Worm (Caenorhabditis elegans): Measurements from ENCODE around the gene T01B4.3.

Gene T01B4.3

DNA sequence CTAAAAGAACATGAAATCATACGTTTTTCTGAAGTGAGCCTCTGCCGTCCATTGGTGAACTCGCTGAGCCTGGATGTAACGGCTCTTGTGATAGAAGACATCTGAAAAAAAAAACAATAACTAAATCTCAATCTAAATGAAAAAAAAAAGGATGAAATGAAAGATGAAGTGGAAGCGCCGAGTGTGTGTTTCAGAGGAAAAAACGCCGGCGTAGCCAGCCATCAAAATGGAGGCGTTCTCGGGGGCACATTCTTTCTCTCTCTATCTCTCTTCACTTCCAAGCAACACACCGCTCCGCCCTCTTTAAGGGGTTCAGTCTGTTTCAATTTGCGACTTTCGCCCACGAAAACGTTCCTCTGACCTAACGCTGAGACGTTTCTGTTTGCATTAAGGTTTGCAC is at the start of gene T01B4.3:
Gene T01B4.3 (minus strand): TSS at position 101 of the 400 bp plus-strand sequence.
- TF ChIP-seq Y105C5A.15 (GFP tag; IDR thresholded peaks at IDR 0.05) (no peak), lin-15B (tag; optimal IDR thresholded peaks at IDR 0.05) (no peak), zip-11 (GFP tag; IDR thresholded peaks at IDR 0.05) (no peak), dve-1 (tag; optimal IDR thresholded peaks at IDR 0.05; ENCODE audit: insufficient read depth) (no peak), gei-8 (GFP tag; optimal IDR thresholded peaks at IDR 0.05) (no peak), Y5F2A.4 (GFP tag; optimal IDR thresholded peaks at IDR 0.05) (no peak)

DNA sequence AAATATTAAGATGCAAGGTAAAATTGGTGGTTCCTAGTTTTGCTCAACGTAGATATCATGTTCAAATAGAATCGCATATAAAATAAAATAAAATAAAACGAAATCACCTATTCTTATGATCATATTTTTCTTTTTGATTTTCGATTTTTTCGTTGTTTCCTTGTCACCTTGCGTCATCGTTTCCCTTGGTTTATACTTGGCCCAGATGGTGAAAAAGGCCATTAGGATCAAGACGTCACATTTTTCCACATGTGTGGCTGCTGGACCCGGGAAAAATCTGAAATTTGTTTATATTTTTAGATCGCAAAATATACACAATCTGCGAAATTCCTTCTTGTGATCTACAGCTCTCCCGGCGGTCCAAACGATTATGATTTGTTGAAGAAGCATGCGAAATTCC is 49.5 kb upstream of the T01B4.3 start, which contains the start of gene ace-1:
Gene ace-1 (plus strand): TSS at position 301 of the 400 bp plus-strand sequence.
- peak; percentile 17 for TF ChIP-seq fkh-10 (GFP tag; optimal IDR thresholded peaks at IDR 0.05)
- TF ChIP-seq duxl-1 (tag; optimal IDR thresholded peaks at IDR 0.05; ENCODE audit: poor library complexity), result no peak

DNA sequence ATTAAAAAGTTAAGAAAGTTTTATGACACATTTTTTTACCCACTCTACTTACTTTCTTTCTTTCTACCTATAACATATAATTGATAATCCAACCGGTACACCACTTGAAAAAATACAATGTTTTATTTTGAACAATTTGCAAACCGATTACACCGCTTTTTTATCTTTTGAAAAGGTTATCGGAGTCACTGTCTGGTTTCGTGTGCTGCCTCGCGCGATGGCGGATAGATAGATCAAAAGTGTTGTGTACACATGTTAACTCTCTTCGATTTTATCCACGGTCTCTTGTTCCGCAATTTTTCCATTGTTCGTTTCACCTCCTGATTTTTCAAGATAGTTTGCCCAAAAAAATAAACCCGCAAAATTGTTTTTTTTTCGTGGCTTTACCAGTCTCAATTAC is 49.0 kb upstream of the T01B4.3 start:
- no peak for TF ChIP-seq F44E2.7 (GFP tag; IDR thresholded peaks at IDR 0.05)
- no peak for TF ChIP-seq rbr-2 (tag; optimal IDR thresholded peaks at IDR 0.05)
- TF ChIP-seq mdt-29 (GFP tag; IDR thresholded peaks at IDR 0.05), result no peak
- TF ChIP-seq lin-15B (tag; optimal IDR thresholded peaks at IDR 0.05), result no peak
- no peak for TF ChIP-seq spr-1 (tag; optimal IDR thresholded peaks at IDR 0.05)
- TF ChIP-seq lin-1 (GFP tag; IDR thresholded peaks at IDR 0.05), result no peak
- no peak for TF ChIP-seq mdl-1 (tag; optimal IDR thresholded peaks at IDR 0.05)
- no peak for TF ChIP-seq duxl-1 (tag; optimal IDR thresholded peaks at IDR 0.05; ENCODE audit: poor library complexity)
- no peak for TF ChIP-seq madf-9 (GFP tag; conservative IDR thresholded peaks at IDR 0.05)
- no peak for TF ChIP-seq R02D3.7 (tag; optimal IDR thresholded peaks at IDR 0.05)
- TF ChIP-seq nhr-41 (GFP tag; IDR thresholded peaks at IDR 0.05), result no peak
- TF ChIP-seq ceh-28 (tag; optimal IDR thresholded peaks at IDR 0.05), result no peak
- no peak for TF ChIP-seq ces-1 (GFP tag; optimal IDR thresholded peaks at IDR 0.05)
- TF ChIP-seq F37D6.2 (tag; optimal IDR thresholded peaks at IDR 0.05), result no peak
- no peak for TF ChIP-seq Y5F2A.4 (GFP tag; optimal IDR thresholded peaks at IDR 0.05)
- no peak for TF ChIP-seq lin-38 (GFP tag; IDR thresholded peaks at IDR 0.05)
- TF ChIP-seq hlh-30 (tag; optimal IDR thresholded peaks at IDR 0.05; ENCODE audit: insufficient read depth), result no peak
- TF ChIP-seq dmd-9 (GFP tag; IDR thresholded peaks at IDR 0.05), result no peak
- TF ChIP-seq daf-19 (GFP tag; conservative IDR thresholded peaks at IDR 0.05), result no peak
- no peak for TF ChIP-seq snpc-1.2 (GFP tag; IDR thresholded peaks at IDR 0.05)

DNA sequence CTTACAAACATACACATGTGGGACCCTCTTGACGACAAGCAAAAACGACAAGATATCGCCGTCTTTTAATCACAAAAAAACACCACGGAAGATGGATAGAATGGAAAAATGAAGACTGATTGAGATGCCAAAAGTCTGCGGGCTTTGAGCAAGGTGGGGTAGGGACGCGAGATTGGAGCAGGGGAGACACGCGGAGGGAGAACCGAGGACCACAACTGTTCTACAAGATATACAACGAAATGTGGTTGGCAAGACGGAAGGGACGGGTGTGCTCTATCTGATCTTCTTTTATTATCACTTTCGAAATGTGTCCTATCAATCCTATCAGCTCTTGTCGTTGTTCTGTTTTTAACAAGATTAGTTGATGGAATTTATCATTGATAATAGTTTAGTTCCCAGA is 46.1 kb upstream of the T01B4.3 start:
- peak in 1 of 2 experiments; percentile 84 for TF ChIP-seq daf-16 (GFP tag; optimal IDR thresholded peaks at IDR 0.05)
- no peak for TF ChIP-seq daf-16 (tag; optimal IDR thresholded peaks at IDR 0.05)
- no peak for TF ChIP-seq ZK337.2 (GFP tag; IDR thresholded peaks at IDR 0.05)
- peak; percentile 75 for TF ChIP-seq fkh-10 (GFP tag; optimal IDR thresholded peaks at IDR 0.05)
- TF ChIP-seq unc-62 (GFP tag; optimal IDR thresholded peaks at IDR 0.05 in 1 of 2), result peak in 1 of 2 experiments; percentile 28
- no peak for TF ChIP-seq unc-62 (tag; optimal IDR thresholded peaks at IDR 0.05)
- no peak for TF ChIP-seq ceh-28 (tag; optimal IDR thresholded peaks at IDR 0.05)

DNA sequence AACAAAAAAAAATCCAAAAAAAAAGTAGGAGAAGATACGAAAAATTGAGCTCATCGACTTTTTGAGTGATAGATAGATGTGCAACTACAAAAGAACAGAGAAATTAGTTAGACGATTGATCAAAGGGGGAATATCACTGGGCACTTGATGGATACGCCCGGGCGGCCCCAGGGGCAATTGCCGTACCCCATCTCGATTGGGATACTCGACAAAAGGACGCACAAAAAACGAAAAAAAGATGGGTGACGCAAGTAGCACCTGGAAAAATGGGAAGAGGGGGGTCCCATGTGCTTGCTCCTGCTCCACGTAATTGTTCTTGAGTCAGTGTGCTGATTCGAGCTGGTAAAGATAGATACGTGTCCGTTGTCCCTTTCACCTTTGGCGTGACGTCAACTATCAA is 43.5 kb upstream of the T01B4.3 start:
- TF ChIP-seq saeg-2 (GFP tag; IDR thresholded peaks at IDR 0.05) (no peak), dmd-6 (GFP tag; IDR thresholded peaks at IDR 0.05) (no peak), lir-3 (tag; optimal IDR thresholded peaks at IDR 0.05) (no peak), mdt-29 (GFP tag; IDR thresholded peaks at IDR 0.05) (no peak), dpl-1 (GFP tag; optimal IDR thresholded peaks at IDR 0.05) (no peak), dve-1 (tag; optimal IDR thresholded peaks at IDR 0.05; ENCODE audit: insufficient read depth) (no peak), egl-43 (GFP tag; IDR thresholded peaks at IDR 0.05) (no peak), nhr-28 (tag; optimal IDR thresholded peaks at IDR 0.05) (no peak), skn-1 (tag; optimal IDR thresholded peaks at IDR 0.05) (no peak), arid-1 (GFP tag; conservative IDR thresholded peaks at IDR 0.05) (no peak), nhr-102 (tag; optimal IDR thresholded peaks at IDR 0.05) (no peak), hlh-30 (tag; optimal IDR thresholded peaks at IDR 0.05; ENCODE audit: insufficient read depth) (no peak), tra-1 (GFP tag; IDR thresholded peaks at IDR 0.05) (no peak), fkh-10 (GFP tag; optimal IDR thresholded peaks at IDR 0.05) (peak; percentile 58), lin-1 (GFP tag; IDR thresholded peaks at IDR 0.05) (0 out of 2 replicates have a peak, but pooled peaks have one; percentile 17), lin-39 (tag; optimal IDR thresholded peaks at IDR 0.05) (no peak), fos-1 (tag; optimal IDR thresholded peaks at IDR 0.05) (no peak), nhr-42 (GFP tag; IDR thresholded peaks at IDR 0.05) (no peak), F37D6.2 (tag; optimal IDR thresholded peaks at IDR 0.05) (no peak), ceh-20 (GFP tag; IDR thresholded peaks at IDR 0.05) (peak; percentile 25; the same call in 1 of the 2 replicates), nhr-237 (tag; optimal IDR thresholded peaks at IDR 0.05) (no peak)
